Worm (Caenorhabditis elegans) whole organism, L3 larva: ENCODE measurements around the gene Y32B12B.2.

Experiments used
- ZK546.5 ChIP-seq: sonication (generic microtip); optimal IDR thresholded peaks from 2 replicates; lab custom pipeline; 2017; ENCODE audit warnings: missing biosample characterization, missing genetic modification characterization
- ceh-82 ChIP-seq: fragments of 150-350 bp; optimal IDR thresholded peaks from 2 replicates; lab custom pipeline; 2014; ENCODE audit warnings: missing biosample characterization, missing genetic modification characterization
- nhr-11 ChIP-seq: fragments of 150-350 bp; optimal IDR thresholded peaks from 2 replicates; lab custom pipeline; 2014; ENCODE audit warnings: missing biosample characterization, missing genetic modification characterization
- nhr-76 ChIP-seq: fragments of 150-350 bp; sonication (generic microtip); optimal IDR thresholded peaks from 5 replicates; lab custom pipeline; 2014; ENCODE audit warnings: missing biosample characterization, missing genetic modification characterization
- sea-2 ChIP-seq: fragments of 150-350 bp; sonication (generic microtip); optimal IDR thresholded peaks from 4 replicates; lab custom pipeline; 2014; ENCODE audit warnings: missing biosample characterization, missing genetic modification reagents, missing genetic modification characterization
- unc-39 ChIP-seq: sonication (generic microtip); optimal IDR thresholded peaks from 4 replicates; lab custom pipeline; 2017; ENCODE audit warnings: missing biosample characterization, missing genetic modification characterization
- zag-1 ChIP-seq: fragments of 150-350 bp; optimal IDR thresholded peaks from 2 replicates; lab custom pipeline; 2014; ENCODE audit warnings: missing biosample characterization, missing genetic modification characterization
- ztf-11 ChIP-seq: fragments of 150-350 bp; optimal IDR thresholded peaks from 2 replicates; lab custom pipeline; 2014; ENCODE audit warnings: missing biosample characterization, missing genetic modification characterization

ce11 chrV:16526858-16527257 is 11.3 kb upstream of the Y32B12B.2 start, which contains the start of gene F36D3.8:
- TF ChIP-seq ceh-82 (no peak), unc-39 (tag; lab: Kevin White, UChicago) (no peak), ZK546.5 (tag; lab: Kevin White, UChicago) (no peak), nhr-76 (tag; lab: Kevin White, UChicago) (no peak), nhr-11 (no peak), zag-1 (no peak), sea-2 (no peak), ztf-11 (tag; lab: Kevin White, UChicago) (no peak)
